Fruit fly (Drosophila melanogaster) whole organism, wandering third instar larva: Measurements from ENCODE around the gene CG15731.

ENCODE experiments used
- Abd-B ChIP-seq: fragments of >200 bp; optimal IDR thresholded peaks from 2 replicates; lab custom pipeline; 2017; ENCODE audit warnings: missing biosample characterization, missing genetic modification characterization
- CG9705 ChIP-seq: fragments of 200-800 bp; sonication (Bioruptor generic); optimal IDR thresholded peaks from 2 replicates; lab custom pipeline; 2018; ENCODE audit warnings: missing biosample characterization, mild to moderate bottlenecking, missing genetic modification characterization
- CrebA ChIP-seq: fragments of 200-800 bp; sonication (Bioruptor generic); optimal IDR thresholded peaks from 2 replicates; lab custom pipeline; 2016; ENCODE audit warnings: missing biosample characterization, mild to moderate bottlenecking, missing genetic modification characterization, borderline replicate concordance
- Dfd ChIP-seq: fragments of >200 bp; optimal IDR thresholded peaks from 2 replicates; lab custom pipeline; 2017; ENCODE audit warnings: missing biosample characterization, missing genetic modification characterization
- Dif ChIP-seq: fragments of 200-275, 200-300 bp; sonication (Bioruptor generic); optimal IDR thresholded peaks from 2 replicates; lab custom pipeline; 2018; ENCODE audit warnings: missing biosample characterization, missing genetic modification characterization; ENCODE audit not compliant: partially characterized antibody
- GATAd ChIP-seq: sonication (Bioruptor generic); optimal IDR thresholded peaks from 2 replicates; lab custom pipeline; 2016; ENCODE audit warnings: missing biosample characterization, missing genetic modification characterization
- HLH106 ChIP-seq: fragments of 200-800 bp; optimal IDR thresholded peaks from 3 replicates; lab custom pipeline; 2019; ENCODE audit warnings: missing biosample characterization, mild to moderate bottlenecking, missing genetic modification characterization, moderate library complexity
- Hnf4 ChIP-seq: fragments of 200-800 bp; sonication (Bioruptor generic); optimal IDR thresholded peaks from 2 replicates; lab custom pipeline; 2016; ENCODE audit warnings: missing biosample characterization, mild to moderate bottlenecking, missing genetic modification characterization
- Hr78 ChIP-seq: fragments of >200 bp; optimal IDR thresholded peaks from 2 replicates; lab custom pipeline; 2017; ENCODE audit warnings: missing biosample characterization, missing genetic modification characterization
- Hr83 ChIP-seq: fragments of 200-300 bp; sonication (Bioruptor generic); optimal IDR thresholded peaks from 2 replicates; lab custom pipeline; 2016; ENCODE audit warnings: missing biosample characterization, mild to moderate bottlenecking, missing genetic modification characterization, moderate library complexity; ENCODE audit not compliant: poor library complexity, severe bottlenecking
- Jra ChIP-seq: sonication (Bioruptor generic); optimal IDR thresholded peaks from 2 replicates; lab custom pipeline; 2016; ENCODE audit warnings: missing biosample characterization, missing genetic modification characterization
- Mio ChIP-seq: sonication (Bioruptor generic); optimal IDR thresholded peaks from 2 replicates; lab custom pipeline; 2016; ENCODE audit warnings: missing biosample characterization, missing genetic modification characterization
- Myc ChIP-seq: fragments of >200 bp; optimal IDR thresholded peaks from 2 replicates; lab custom pipeline; 2017
- N ChIP-seq: fragments of >200 bp; optimal IDR thresholded peaks from 2 replicates; lab custom pipeline; 2018; ENCODE audit warnings: missing biosample characterization, missing external identifiers, missing genetic modification characterization
- OdsH ChIP-seq: fragments of 200-800 bp; sonication (Bioruptor generic); optimal IDR thresholded peaks from 2 replicates; lab custom pipeline; 2016; ENCODE audit warnings: missing biosample characterization, mild to moderate bottlenecking, missing genetic modification characterization
- Rel ChIP-seq, 2 experiments: fragments of 200-800 bp; sonication (Bioruptor generic) in 1 of 2; optimal IDR thresholded peaks; 2 replicates in 1 of 2; 3 replicates in 1 of 2; lab custom pipeline; 2016 to 2019; ENCODE audit warnings: mild to moderate bottlenecking in 2 of 2, missing biosample characterization in 2 of 2, missing genetic modification characterization in 2 of 2, moderate library complexity in 1 of 2
- Sp1 ChIP-seq: fragments of 200-800 bp; sonication (Bioruptor generic); optimal IDR thresholded peaks from 3 replicates; lab custom pipeline; 2019; ENCODE audit warnings: missing biosample characterization, mild to moderate bottlenecking, missing genetic modification characterization, moderate library complexity
- Vsx2 ChIP-seq: fragments of 200-300, 225-300 bp; sonication (Bioruptor generic); optimal IDR thresholded peaks from 2 replicates; lab custom pipeline; 2018; ENCODE audit warnings: missing biosample characterization, missing genetic modification characterization; ENCODE audit not compliant: partially characterized antibody
- br ChIP-seq: fragments of 200-800 bp; sonication (Bioruptor generic); optimal IDR thresholded peaks from 2 replicates; lab custom pipeline; 2016; ENCODE audit warnings: missing biosample characterization, missing genetic modification characterization
- dl ChIP-seq, 2 experiments: fragments of 175-275, 200-275 bp in 1 of 2; fragments of 200-275 bp in 1 of 2; sonication (Bioruptor generic); optimal IDR thresholded peaks; lab custom pipeline; 2018; ENCODE audit warnings: mild to moderate bottlenecking in 2 of 2, missing biosample characterization in 2 of 2, missing genetic modification characterization in 2 of 2, moderate library complexity in 2 of 2; ENCODE audit not compliant: partially characterized antibody in 2 of 2, insufficient read depth in 1 of 2
- dmrt93B ChIP-seq: fragments of 200-800 bp; sonication (Bioruptor generic); optimal IDR thresholded peaks from 2 replicates; lab custom pipeline; 2018; ENCODE audit warnings: missing biosample characterization, mild to moderate bottlenecking, missing genetic modification characterization
- ey ChIP-seq: fragments of 200-800 bp; sonication (Bioruptor generic); optimal IDR thresholded peaks from 2 replicates; lab custom pipeline; 2016; ENCODE audit warnings: missing biosample characterization, missing genetic modification characterization
- foxo ChIP-seq, 2 experiments: fragments of 200-800 bp; sonication (Bioruptor generic); optimal IDR thresholded peaks; 2 replicates in 1 of 2; 3 replicates in 1 of 2; lab custom pipeline; 2016 to 2017; ENCODE audit warnings: missing biosample characterization in 2 of 2, missing genetic modification characterization in 2 of 2
- fru ChIP-seq: fragments of 200-800 bp; sonication (Bioruptor generic); optimal IDR thresholded peaks from 3 replicates; lab custom pipeline; 2016; ENCODE audit warnings: missing biosample characterization, mild to moderate bottlenecking, missing genetic modification characterization
- h ChIP-seq: fragments of 200-800 bp; sonication (Bioruptor generic); optimal IDR thresholded peaks from 3 replicates; lab custom pipeline; 2016; ENCODE audit warnings: missing biosample characterization, mild to moderate bottlenecking, missing genetic modification characterization
- jim ChIP-seq: fragments of 175-275, 200-325 bp; sonication (Bioruptor generic); optimal IDR thresholded peaks from 2 replicates; lab custom pipeline; 2016; ENCODE audit warnings: missing biosample characterization, mild to moderate bottlenecking, missing genetic modification characterization
- lola ChIP-seq: fragments of >200 bp; optimal IDR thresholded peaks from 2 replicates; lab custom pipeline; 2017; ENCODE audit warnings: missing biosample characterization, missing genetic modification characterization
- psq ChIP-seq: fragments of 200-800 bp; sonication (Bioruptor generic); optimal IDR thresholded peaks from 3 replicates; lab custom pipeline; 2017; ENCODE audit warnings: missing biosample characterization, mild to moderate bottlenecking, missing genetic modification characterization, moderate library complexity
- rgr ChIP-seq: fragments of 200-800 bp; sonication (Bioruptor generic); optimal IDR thresholded peaks from 3 replicates; lab custom pipeline; 2016; ENCODE audit warnings: missing biosample characterization, mild to moderate bottlenecking, missing genetic modification characterization
- sage ChIP-seq: fragments of 200-800 bp; sonication (Bioruptor generic); optimal IDR thresholded peaks from 2 replicates; lab custom pipeline; 2016; ENCODE audit warnings: missing biosample characterization, mild to moderate bottlenecking, missing genetic modification characterization
- sv ChIP-seq: fragments of 200-800 bp; sonication (Bioruptor generic); optimal IDR thresholded peaks from 3 replicates; lab custom pipeline; 2016; ENCODE audit warnings: missing biosample characterization, missing genetic modification characterization
- tai ChIP-seq: sonication (Bioruptor generic); optimal IDR thresholded peaks from 2 replicates; lab custom pipeline; 2016; ENCODE audit warnings: missing biosample characterization, missing genetic modification characterization
- usp ChIP-seq: fragments of >200 bp; optimal IDR thresholded peaks from 2 replicates; lab custom pipeline; 2017; ENCODE audit warnings: missing biosample characterization, missing genetic modification characterization

Gene CG15731

DNA sequence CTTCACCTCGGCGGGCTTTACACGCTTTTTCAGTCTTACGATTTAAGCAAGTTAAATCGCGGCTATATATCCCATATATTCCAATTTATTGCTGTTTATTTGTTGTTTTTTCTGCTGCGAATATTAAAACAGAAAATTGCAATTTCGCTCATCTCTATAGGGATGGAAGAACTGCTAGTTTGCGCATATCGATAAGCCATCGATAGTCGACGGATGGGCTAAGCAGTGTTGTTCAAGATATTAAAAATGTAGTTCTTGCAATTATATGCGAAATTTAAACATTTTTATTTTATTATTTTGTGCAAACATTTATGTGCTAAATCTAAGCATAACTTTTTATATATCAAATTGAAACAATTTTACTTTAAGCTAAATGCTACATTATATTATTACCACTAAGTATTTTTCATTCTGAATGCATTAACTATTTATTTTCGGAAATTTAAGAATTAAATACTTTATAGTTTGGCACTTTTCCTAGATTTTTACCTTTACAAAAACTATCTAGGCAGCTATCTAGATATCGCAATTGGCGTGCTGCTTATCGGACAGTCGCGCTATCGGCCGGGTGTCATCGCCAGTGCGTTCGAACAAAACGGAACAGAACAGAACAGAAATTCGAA, 5.5 kb upstream of the CG15731 start, which contains the start of the genes Rab40 and CG42258 (continued):
- TF ChIP-seq rgr (GFP tag; lab: Kevin White, UChicago): peak; percentile 47
- no peak for TF ChIP-seq Dif (GFP tag; lab: Kevin White, UChicago)
- TF ChIP-seq sage (GFP tag; lab: Kevin White, UChicago): no peak
- TF ChIP-seq h (GFP tag; lab: Kevin White, UChicago): peak; percentile 42
- peak; percentile 50 for TF ChIP-seq HLH106 (tag; lab: Kevin White, UChicago)
- peak; percentile 10 for TF ChIP-seq Myc (lab: Kevin White, UChicago)
- peak; percentile 50 for TF ChIP-seq GATAd (GFP tag; lab: Kevin White, UChicago)
- peak; percentile 13 for TF ChIP-seq Sp1 (GFP tag; lab: Kevin White, UChicago)
- peak; percentile 17 for TF ChIP-seq CG9705 (GFP tag; lab: Kevin White, UChicago)
- TF ChIP-seq Hnf4 (GFP tag; lab: Kevin White, UChicago): peak; percentile 54

DNA sequence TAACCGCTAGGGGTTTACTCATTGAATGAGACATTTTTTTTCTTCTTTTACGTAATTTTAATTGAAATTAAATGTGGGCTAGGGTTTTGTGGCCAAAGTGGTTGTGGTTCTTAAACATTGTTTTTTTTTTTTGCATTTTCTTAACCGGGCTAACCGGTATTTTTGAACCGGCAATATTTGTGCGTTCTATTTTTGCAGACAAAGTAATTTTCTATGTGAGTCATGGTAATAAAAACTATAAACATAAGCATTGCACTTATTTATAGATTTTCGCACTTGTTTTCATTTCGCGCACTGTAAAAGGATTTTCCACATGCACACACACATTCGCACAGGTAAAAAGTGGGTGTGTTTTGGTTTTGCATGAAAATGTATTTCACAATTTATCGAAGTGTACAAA, 4.7 kb upstream of the CG15731 start:
- TF ChIP-seq CrebA (GFP tag; lab: Kevin White, UChicago): no peak
- TF ChIP-seq Hr83 (GFP tag; lab: Kevin White, UChicago): no peak
- TF ChIP-seq h (GFP tag; lab: Kevin White, UChicago): no peak
- no peak for TF ChIP-seq sv (GFP tag; lab: Kevin White, UChicago)
- no peak for TF ChIP-seq CG9705 (GFP tag; lab: Kevin White, UChicago)
- no peak for TF ChIP-seq dl (GFP tag; optimal IDR thresholded peaks at IDR 0.05; lab: Kevin White, UChicago; ENCODE audit: insufficient read depth in 1 of 2, partially characterized antibody in 2 of 2)
- TF ChIP-seq foxo (GFP tag; optimal IDR thresholded peaks at IDR 0.05; lab: Kevin White, UChicago): no peak
- TF ChIP-seq dmrt93B (GFP tag; lab: Kevin White, UChicago): no peak

DNA sequence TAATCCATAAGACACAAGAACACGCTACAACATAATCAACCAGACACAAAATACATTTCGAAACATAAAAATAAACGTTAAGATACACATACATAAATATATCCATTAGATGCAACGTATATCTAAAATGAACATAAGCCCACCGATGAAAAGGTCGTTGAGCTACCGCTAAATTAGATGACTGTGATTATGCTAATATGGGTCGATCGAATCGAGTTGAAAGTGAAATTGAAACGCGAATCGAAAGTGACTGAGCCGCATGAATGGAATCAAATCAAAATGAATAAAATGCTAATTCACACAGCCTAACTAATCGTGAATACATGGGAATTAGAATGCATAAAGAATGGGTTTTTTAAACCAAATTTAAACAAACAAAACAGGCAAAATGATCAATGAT, 1.7 kb downstream of the CG15731 start:
- TF ChIP-seq CrebA (GFP tag; lab: Kevin White, UChicago): no peak
- no peak for TF ChIP-seq HLH106 (tag; lab: Kevin White, UChicago)
- TF ChIP-seq br: no peak
- no peak for TF ChIP-seq Mio (GFP tag; lab: Kevin White, UChicago)
- TF ChIP-seq CG9705 (GFP tag; lab: Kevin White, UChicago): no peak
- TF ChIP-seq Hr83 (GFP tag; lab: Kevin White, UChicago): no peak
- no peak for TF ChIP-seq Myc (lab: Kevin White, UChicago)
- no peak for TF ChIP-seq Jra (GFP tag; lab: Kevin White, UChicago)
- no peak for TF ChIP-seq Dfd (GFP tag; lab: Kevin White, UChicago)
- no peak for TF ChIP-seq sv (GFP tag; lab: Kevin White, UChicago)
- TF ChIP-seq Abd-B (GFP tag; lab: Kevin White, UChicago): no peak

dm6 chrX:12454358-12454757, 3.2 kb downstream of the CG15731 start, which contains the start of gene CG15927:
Gene CG15927 (plus strand): TSS chrX:12454729.
- TF ChIP-seq sv (GFP tag; lab: Kevin White, UChicago): peak; percentile 40
- TF ChIP-seq sage (GFP tag; lab: Kevin White, UChicago): no peak

dm6 chrX:12453704-12454103, 3.9 kb downstream of the CG15731 start:
- TF ChIP-seq Mio (GFP tag; lab: Kevin White, UChicago) (no peak), Rel (GFP tag; optimal IDR thresholded peaks at IDR 0.05; lab: Kevin White, UChicago) (no peak), Rel (tag; optimal IDR thresholded peaks at IDR 0.05; lab: Kevin White, UChicago) (no peak), dl (GFP tag; optimal IDR thresholded peaks at IDR 0.05; lab: Kevin White, UChicago; ENCODE audit: insufficient read depth in 1 of 2, partially characterized antibody in 2 of 2) (no peak), lola (GFP tag; lab: Kevin White, UChicago) (no peak), Abd-B (GFP tag; lab: Kevin White, UChicago) (no peak), Sp1 (GFP tag; lab: Kevin White, UChicago) (no peak), N (GFP tag; lab: Kevin White, UChicago) (no peak), usp (GFP tag; lab: Kevin White, UChicago) (no peak), Dif (GFP tag; lab: Kevin White, UChicago) (no peak), Jra (GFP tag; lab: Kevin White, UChicago) (no peak), h (GFP tag; lab: Kevin White, UChicago) (no peak)

DNA sequence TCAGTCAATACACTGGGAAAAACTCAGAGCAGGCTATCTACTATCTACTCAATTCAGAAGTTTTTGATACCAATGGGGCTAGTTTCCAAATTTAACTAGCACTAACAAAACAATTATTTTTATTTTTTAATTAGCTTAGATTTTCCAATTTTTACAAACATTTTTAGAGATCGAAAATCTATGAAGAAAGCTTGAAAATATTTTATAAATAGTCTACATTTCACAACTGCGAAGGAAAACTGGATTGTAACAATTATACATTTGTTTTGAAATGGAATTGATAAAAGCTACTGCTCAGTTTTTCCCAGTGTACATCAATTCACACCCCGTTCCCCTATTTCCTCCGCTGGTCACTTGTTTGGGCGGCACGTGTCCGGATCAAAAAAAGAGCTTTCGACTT, 9.7 kb downstream of the CG15731 start:
- TF ChIP-seq tai (GFP tag; lab: Kevin White, UChicago) (no peak), fru (GFP tag; lab: Kevin White, UChicago) (no peak), jim (GFP tag; lab: Kevin White, UChicago) (no peak), HLH106 (tag; lab: Kevin White, UChicago) (no peak), Myc (lab: Kevin White, UChicago) (no peak), Hr83 (GFP tag; lab: Kevin White, UChicago) (no peak), rgr (GFP tag; lab: Kevin White, UChicago) (no peak), psq (GFP tag; lab: Kevin White, UChicago) (no peak), Vsx2 (GFP tag; lab: Kevin White, UChicago) (no peak), ey (GFP tag; lab: Kevin White, UChicago) (no peak), OdsH (no peak), Hnf4 (GFP tag; lab: Kevin White, UChicago) (no peak), h (GFP tag; lab: Kevin White, UChicago) (no peak), sv (GFP tag; lab: Kevin White, UChicago) (no peak), Rel (GFP tag; optimal IDR thresholded peaks at IDR 0.05; lab: Kevin White, UChicago) (no peak), Rel (tag; optimal IDR thresholded peaks at IDR 0.05; lab: Kevin White, UChicago) (no peak), CrebA (GFP tag; lab: Kevin White, UChicago) (no peak), Hr78 (no peak), br (no peak)
